Fruit fly (Drosophila melanogaster) whole organism, embryonic: Measurements from ENCODE around the gene CG7806.

ENCODE experiments used
- Antp ChIP-seq: fragments of 200-800 bp; sonication (Bioruptor generic); optimal IDR thresholded peaks from 3 replicates; lab custom pipeline; 2016; ENCODE audit warnings: missing biosample characterization, missing genetic modification characterization
- Atf3 ChIP-seq: fragments of 200-800 bp; sonication (Bioruptor generic); optimal IDR thresholded peaks from 3 replicates; lab custom pipeline; 2016; ENCODE audit warnings: missing biosample characterization, missing genetic modification characterization
- CG10431 ChIP-seq: fragments of 200-800 bp; sonication (Bioruptor generic); optimal IDR thresholded peaks from 3 replicates; lab custom pipeline; 2018; ENCODE audit warnings: missing biosample characterization, mild to moderate bottlenecking, missing genetic modification characterization
- CG10543 ChIP-seq: fragments of 200-800 bp; sonication (Bioruptor generic); optimal IDR thresholded peaks from 3 replicates; lab custom pipeline; 2017; ENCODE audit warnings: missing biosample characterization, mild to moderate bottlenecking, missing genetic modification characterization, moderate library complexity
- CG10654 ChIP-seq: fragments of 200-800 bp; sonication (Bioruptor generic); optimal IDR thresholded peaks from 2 replicates; lab custom pipeline; 2016; ENCODE audit warnings: missing biosample characterization, missing genetic modification characterization
- CG10979 ChIP-seq: fragments of 200-800 bp; sonication (Bioruptor generic); optimal IDR thresholded peaks from 2 replicates; lab custom pipeline; 2018; ENCODE audit warnings: missing biosample characterization, mild to moderate bottlenecking, missing genetic modification characterization, moderate library complexity
- CG11723 ChIP-seq: fragments of 200-800 bp; sonication (Bioruptor generic); optimal IDR thresholded peaks from 2 replicates; lab custom pipeline; 2017; ENCODE audit warnings: missing biosample characterization, mild to moderate bottlenecking, missing genetic modification characterization
- CG12299 ChIP-seq: fragments of 200-800 bp; sonication (Bioruptor generic); optimal IDR thresholded peaks from 2 replicates; lab custom pipeline; 2018; ENCODE audit warnings: missing biosample characterization, mild to moderate bottlenecking, missing genetic modification characterization
- CG12744 ChIP-seq: fragments of 200-800 bp; sonication (Bioruptor generic); optimal IDR thresholded peaks from 2 replicates; lab custom pipeline; 2016; ENCODE audit warnings: missing biosample characterization, missing genetic modification characterization
- CG1602 ChIP-seq: fragments of 200-800 bp; sonication (Bioruptor generic); optimal IDR thresholded peaks from 3 replicates; lab custom pipeline; 2016; ENCODE audit warnings: missing biosample characterization, missing genetic modification characterization
- CG17359 ChIP-seq: fragments of 200-800 bp; sonication (Bioruptor generic); optimal IDR thresholded peaks from 3 replicates; lab custom pipeline; 2018; ENCODE audit warnings: missing biosample characterization, mild to moderate bottlenecking, missing genetic modification characterization, moderate library complexity
- CG18764 ChIP-seq: fragments of 200-800 bp; sonication (Bioruptor generic); optimal IDR thresholded peaks from 3 replicates; lab custom pipeline; 2016; ENCODE audit warnings: missing biosample characterization, missing genetic modification characterization
- CG2199 ChIP-seq: fragments of 200-800 bp; sonication (Bioruptor generic); IDR thresholded peaks from 3 replicates; pipeline ENCODE4 v1.3.6; 2022; ENCODE audit warnings: missing biosample characterization, missing genetic modification characterization
- CG2678 ChIP-seq: fragments of 200-800 bp; sonication (Bioruptor generic); optimal IDR thresholded peaks from 3 replicates; lab custom pipeline; 2019; ENCODE audit warnings: missing biosample characterization, mild to moderate bottlenecking, missing genetic modification characterization, moderate library complexity
- CG3163 ChIP-seq: fragments of 200-800 bp; sonication (Bioruptor generic); optimal IDR thresholded peaks from 3 replicates; lab custom pipeline; 2016; ENCODE audit warnings: missing biosample characterization, missing genetic modification characterization
- CG32767 ChIP-seq: fragments of 200-800 bp; sonication (Bioruptor generic); IDR thresholded peaks from 2 replicates; pipeline ENCODE4 v1.3.6; 2022; ENCODE audit warnings: missing biosample characterization, missing genetic modification characterization
- CG5180 ChIP-seq: fragments of 200-800 bp; sonication (Bioruptor generic); optimal IDR thresholded peaks from 3 replicates; lab custom pipeline; 2017; ENCODE audit warnings: missing biosample characterization, missing genetic modification characterization, mild to moderate bottlenecking, moderate library complexity, missing genetic modification reagents
- CG6654 ChIP-seq: fragments of 200-800 bp; sonication (Bioruptor generic); optimal IDR thresholded peaks from 2 replicates; lab custom pipeline; 2017; ENCODE audit warnings: missing biosample characterization, mild to moderate bottlenecking, missing genetic modification characterization
- CG6765 ChIP-seq: fragments of 200-800 bp; sonication (Bioruptor generic); optimal IDR thresholded peaks from 3 replicates; lab custom pipeline; 2017; ENCODE audit warnings: missing biosample characterization, mild to moderate bottlenecking, missing genetic modification characterization
- CG7372 ChIP-seq: fragments of 200-800 bp; sonication (Bioruptor generic); IDR thresholded peaks from 2 replicates; pipeline ENCODE4 v1.3.6; 2022; ENCODE audit warnings: missing biosample characterization, missing genetic modification characterization
- CG7556 ChIP-seq: fragments of 200-800 bp; sonication (Bioruptor generic); optimal IDR thresholded peaks from 2 replicates; lab custom pipeline; 2017; ENCODE audit warnings: missing biosample characterization, mild to moderate bottlenecking, missing genetic modification characterization
- CG7745 ChIP-seq: fragments of 200-800 bp; sonication (Bioruptor generic); optimal IDR thresholded peaks from 2 replicates; lab custom pipeline; 2018; ENCODE audit warnings: missing biosample characterization, mild to moderate bottlenecking, missing genetic modification characterization, moderate library complexity
- CG8089 ChIP-seq: fragments of 200-800 bp; sonication (Bioruptor generic); optimal IDR thresholded peaks from 3 replicates; lab custom pipeline; 2016; ENCODE audit warnings: missing biosample characterization, missing genetic modification characterization
- CG9609 ChIP-seq: fragments of 200-800 bp; sonication (Bioruptor generic); optimal IDR thresholded peaks from 3 replicates; lab custom pipeline; 2016; ENCODE audit warnings: missing biosample characterization, missing genetic modification characterization
- CrebB ChIP-seq: fragments of 200-800 bp; sonication (Bioruptor generic); optimal IDR thresholded peaks from 3 replicates; lab custom pipeline; 2018; ENCODE audit warnings: missing biosample characterization, mild to moderate bottlenecking, missing genetic modification characterization
- Deaf1 ChIP-seq: fragments of 200-800 bp; optimal IDR thresholded peaks from 3 replicates; lab custom pipeline; 2019; ENCODE audit warnings: missing biosample characterization, mild to moderate bottlenecking, missing genetic modification characterization, moderate library complexity
- HLH3B ChIP-seq: fragments of 200-800 bp; sonication (Bioruptor generic); IDR thresholded peaks from 2 replicates; pipeline ENCODE4 v1.3.6; 2022; ENCODE audit warnings: missing biosample characterization, missing genetic modification characterization
- Hr3 ChIP-seq: fragments of 200-800 bp; sonication (Bioruptor generic); optimal IDR thresholded peaks from 3 replicates; lab custom pipeline; 2016; ENCODE audit warnings: missing biosample characterization, missing genetic modification characterization
- Lim3 ChIP-seq: fragments of 200-800 bp; sonication (Bioruptor generic); IDR thresholded peaks from 2 replicates; pipeline ENCODE4 v1.3.6; 2022; ENCODE audit warnings: missing biosample characterization, missing genetic modification characterization
- Mes4 ChIP-seq: fragments of 200-800 bp; sonication (Bioruptor generic); optimal IDR thresholded peaks from 2 replicates; lab custom pipeline; 2016; ENCODE audit warnings: missing biosample characterization, missing genetic modification characterization
- Mrtf ChIP-seq: fragments of 200-800 bp; sonication (Bioruptor generic); IDR thresholded peaks from 3 replicates; pipeline ENCODE4 v1.3.6; 2022; ENCODE audit warnings: missing biosample characterization, missing genetic modification characterization
- Myb ChIP-seq: fragments of 200-800 bp; sonication (Bioruptor generic); optimal IDR thresholded peaks from 2 replicates; lab custom pipeline; 2016; ENCODE audit warnings: missing biosample characterization, missing genetic modification characterization
- Six4 ChIP-seq: fragments of 200-800 bp; sonication (Bioruptor generic); optimal IDR thresholded peaks from 2 replicates; lab custom pipeline; 2016; ENCODE audit warnings: missing biosample characterization, missing genetic modification characterization
- Spps ChIP-seq: fragments of 200-800 bp; sonication (Bioruptor generic); optimal IDR thresholded peaks from 2 replicates; lab custom pipeline; 2018; ENCODE audit warnings: missing biosample characterization, mild to moderate bottlenecking, missing genetic modification characterization
- al ChIP-seq: fragments of 200-800 bp; sonication (Bioruptor generic); IDR thresholded peaks from 2 replicates; pipeline ENCODE4 v1.3.6; 2022; ENCODE audit warnings: missing biosample characterization, missing genetic modification characterization
- ato ChIP-seq: fragments of 200-800 bp; sonication (Bioruptor generic); IDR thresholded peaks from 2 replicates; pipeline ENCODE4 v1.3.6; 2022; ENCODE audit warnings: missing biosample characterization, missing genetic modification characterization; ENCODE audit not compliant: partially characterized antibody
- chif ChIP-seq, 2 experiments: fragments of 200-800 bp; sonication (Bioruptor generic); optimal IDR thresholded peaks; 3 replicates each; lab custom pipeline; 2016; ENCODE audit warnings: missing biosample characterization in 2 of 2, missing genetic modification characterization in 2 of 2
- ci ChIP-seq: fragments of 200-800 bp; sonication (Bioruptor generic); IDR thresholded peaks from 3 replicates; pipeline ENCODE4 v1.3.6; 2022; ENCODE audit warnings: missing biosample characterization, missing genetic modification characterization
- crc ChIP-seq: fragments of 200-800 bp; sonication (Bioruptor generic); optimal IDR thresholded peaks from 2 replicates; lab custom pipeline; 2016; ENCODE audit warnings: missing biosample characterization, missing genetic modification characterization
- crol ChIP-seq: fragments of 200-800 bp; sonication (Bioruptor generic); IDR thresholded peaks from 2 replicates; pipeline ENCODE4 v1.3.6; 2022; ENCODE audit warnings: missing biosample characterization, missing genetic modification characterization
- dysf ChIP-seq: fragments of 200-800 bp; sonication (Bioruptor generic); IDR thresholded peaks from 3 replicates; pipeline ENCODE4 v1.3.6; 2022; ENCODE audit warnings: missing biosample characterization, missing genetic modification characterization
- gro ChIP-seq: fragments of 200-800 bp; sonication (Bioruptor generic); optimal IDR thresholded peaks from 2 replicates; lab custom pipeline; 2016; ENCODE audit warnings: missing biosample characterization, missing genetic modification characterization
- ind ChIP-seq: fragments of 200-800 bp; sonication (Bioruptor generic); optimal IDR thresholded peaks from 3 replicates; lab custom pipeline; 2016; ENCODE audit warnings: missing biosample characterization, missing genetic modification characterization
- insv ChIP-seq, 2 experiments: fragments of 200-800 bp; sonication (Bioruptor generic); optimal IDR thresholded peaks; 3 replicates each; lab custom pipeline; 2016 to 2018; ENCODE audit warnings: missing biosample characterization in 2 of 2, missing genetic modification characterization in 2 of 2
- jigr1 ChIP-seq: fragments of 200-800 bp; sonication (Bioruptor generic); IDR thresholded peaks from 3 replicates; pipeline ENCODE4 v1.3.6; 2022; ENCODE audit warnings: missing biosample characterization, missing genetic modification characterization
- pros ChIP-seq: fragments of 200-800 bp; sonication (Bioruptor generic); optimal IDR thresholded peaks from 3 replicates; lab custom pipeline; 2019; ENCODE audit warnings: missing biosample characterization, mild to moderate bottlenecking, missing genetic modification characterization, moderate library complexity
- psq ChIP-seq: fragments of 200-800 bp; sonication (Bioruptor generic); optimal IDR thresholded peaks from 2 replicates; lab custom pipeline; 2017; ENCODE audit warnings: missing biosample characterization, missing genetic modification characterization
- ranshi ChIP-seq: fragments of 200-800 bp; sonication (Bioruptor generic); IDR thresholded peaks from 2 replicates; pipeline ENCODE4 v1.3.6; 2022; ENCODE audit warnings: missing biosample characterization, missing genetic modification characterization
- sim ChIP-seq: fragments of 200-800 bp; sonication (Bioruptor generic); IDR thresholded peaks from 2 replicates; pipeline ENCODE4 v1.3.6; 2022; ENCODE audit warnings: missing biosample characterization, missing genetic modification characterization
- sqz ChIP-seq: fragments of 200-800 bp; sonication (Bioruptor generic); optimal IDR thresholded peaks from 3 replicates; lab custom pipeline; 2018; ENCODE audit warnings: missing biosample characterization, mild to moderate bottlenecking, missing genetic modification characterization
- wor ChIP-seq: fragments of 200-800 bp; sonication (Bioruptor generic); IDR thresholded peaks from 2 replicates; pipeline ENCODE4 v1.3.6; 2022; ENCODE audit warnings: missing biosample characterization, missing genetic modification characterization

Gene CG7806

dm6 chr2L:8319858-8320525 is 8.8 kb downstream of the CG7806 start, which contains the start of the genes mtsh and strat (continued):
- peak; percentile 51 for TF ChIP-seq Antp
- TF ChIP-seq psq (GFP tag; lab: Kevin White, UChicago): no peak
- TF ChIP-seq dysf: peak; percentile 45; the same call in 2 of the 3 replicates
- TF ChIP-seq chif (GFP tag; optimal IDR thresholded peaks at IDR 0.05; lab: Kevin White, UChicago): peak; percentile 10 to 23
- no peak for TF ChIP-seq Mrtf (GFP tag; lab: Robert Waterston, UW)
- no peak for TF ChIP-seq CG10431
- TF ChIP-seq CG2678: no peak
- peak; percentile 59 for TF ChIP-seq Six4 (GFP tag; lab: Kevin White, UChicago)
- no peak for TF ChIP-seq CG6654 (GFP tag; lab: Kevin White, UChicago)
- TF ChIP-seq al (GFP tag; lab: Robert Waterston, UW): no peak
- no peak for TF ChIP-seq CG1602 (GFP tag; lab: Kevin White, UChicago)
- no peak for TF ChIP-seq Lim3 (GFP tag; lab: Robert Waterston, UW)
- TF ChIP-seq CG12744: no peak
- peak; percentile 62 for TF ChIP-seq CG18764 (GFP tag; lab: Kevin White, UChicago)
- TF ChIP-seq Deaf1 (tag; lab: Kevin White, UChicago): no peak
- no peak for TF ChIP-seq CG7745 (tag; lab: Kevin White, UChicago)
- no peak for TF ChIP-seq crol (GFP tag; lab: Robert Waterston, UW)
- peak; percentile 65 for TF ChIP-seq CG17359 (tag; lab: Kevin White, UChicago)
- peak; percentile 81 for TF ChIP-seq CG6765 (GFP tag; lab: Kevin White, UChicago)
- no peak for TF ChIP-seq pros (GFP tag; lab: Kevin White, UChicago)
- TF ChIP-seq wor (GFP tag; lab: Robert Waterston, UW): no peak
- TF ChIP-seq CG9609 (GFP tag; lab: Kevin White, UChicago): no peak
- no peak for TF ChIP-seq Hr3 (GFP tag; lab: Kevin White, UChicago)
- TF ChIP-seq ind (GFP tag; lab: Kevin White, UChicago): peak; percentile 40
- peak; percentile 11 for TF ChIP-seq CG3163 (GFP tag; lab: Kevin White, UChicago)
- peak; percentile 46; the same call in 1 of the 2 replicates for TF ChIP-seq sim
- TF ChIP-seq CG12299: peak; percentile 34
- TF ChIP-seq Myb: peak; percentile 74
- peak in 1 of 2 experiments; percentile 58 for TF ChIP-seq insv (GFP tag; optimal IDR thresholded peaks at IDR 0.05; lab: Kevin White, UChicago)
- peak; percentile 48; the same call in 1 of the 2 replicates for TF ChIP-seq ranshi (GFP tag; lab: Robert Waterston, UW)
- no peak for TF ChIP-seq CG8089 (GFP tag; lab: Kevin White, UChicago)
- peak; percentile 18 for TF ChIP-seq Spps (tag; lab: Kevin White, UChicago)
- TF ChIP-seq CG10654 (GFP tag; lab: Kevin White, UChicago): peak; percentile 40
- peak; percentile 9 for TF ChIP-seq CG5180 (GFP tag; lab: Kevin White, UChicago)
- TF ChIP-seq HLH3B (GFP tag; lab: Robert Waterston, UW): peak; percentile 41; the same call in 1 of the 2 replicates
- peak; percentile 54 for TF ChIP-seq CG7556 (GFP tag; lab: Kevin White, UChicago)
- TF ChIP-seq Atf3: no peak
- peak; percentile 32 for TF ChIP-seq CG11723 (GFP tag; lab: Kevin White, UChicago)
- no peak for TF ChIP-seq CG2199
- TF ChIP-seq Mes4 (GFP tag; lab: Kevin White, UChicago): peak; percentile 6
- peak; percentile 83 for TF ChIP-seq gro
- TF ChIP-seq CG10543 (GFP tag; lab: Kevin White, UChicago): peak; percentile 2
- TF ChIP-seq sqz: peak; percentile 55
- TF ChIP-seq ato (GFP tag; lab: Robert Waterston, UW): peak; percentile 56; the same call in 1 of the 2 replicates
- no peak for TF ChIP-seq crc (GFP tag; lab: Kevin White, UChicago)
- TF ChIP-seq ci (GFP tag; lab: Robert Waterston, UW): peak; percentile 89
- TF ChIP-seq CG32767 (GFP tag; lab: Robert Waterston, UW): no peak
- no peak for TF ChIP-seq jigr1 (GFP tag; lab: Robert Waterston, UW)
- peak; percentile 73 for TF ChIP-seq CrebB (tag; lab: Kevin White, UChicago)
- peak; percentile 55 for TF ChIP-seq CG10979 (tag; lab: Kevin White, UChicago)
- 0 out of 2 replicates have a peak, but pooled peaks have one; percentile 8 for TF ChIP-seq CG7372
